Fruit fly (Drosophila melanogaster): ENCODE measurements around the gene Usf.

dm6 chrX:4589951-4590771, 41.6 kb upstream of the Usf start:
- TF ChIP-seq CG8478 (optimal IDR thresholded peaks at IDR 0.05) (no peak), CTCF (optimal IDR thresholded peaks at IDR 0.05) (no peak)
